Fruit fly (Drosophila melanogaster) whole organism, embryonic: ENCODE data around the gene Patsas.
A peak's percentile ranks its signal among the peaks of the same experiment; 100 is the strongest.

ENCODE experiments used
- Ada2b ChIP-seq: fragments of 200-800 bp; sonication (Bioruptor generic); IDR thresholded peaks from 2 replicates; pipeline ENCODE4 v1.3.6; 2022; ENCODE audit warnings: missing biosample characterization, missing genetic modification characterization
- Asciz ChIP-seq: fragments of 200-800 bp; sonication (Bioruptor generic); optimal IDR thresholded peaks from 2 replicates; lab custom pipeline; 2017; ENCODE audit warnings: missing biosample characterization, mild to moderate bottlenecking, missing genetic modification characterization, missing genetic modification reagents
- CG10147 ChIP-seq: fragments of 200-800 bp; sonication (Bioruptor generic); optimal IDR thresholded peaks from 2 replicates; lab custom pipeline; 2019; ENCODE audit warnings: missing biosample characterization, mild to moderate bottlenecking, missing genetic modification characterization, moderate library complexity
- CG10366 ChIP-seq: fragments of 200-800 bp; sonication (Bioruptor generic); IDR thresholded peaks from 2 replicates; pipeline ENCODE4 v1.3.6; 2022; ENCODE audit warnings: missing biosample characterization, missing genetic modification characterization
- CG10431 ChIP-seq: fragments of 200-800 bp; sonication (Bioruptor generic); optimal IDR thresholded peaks from 3 replicates; lab custom pipeline; 2018; ENCODE audit warnings: missing biosample characterization, mild to moderate bottlenecking, missing genetic modification characterization
- CG12744 ChIP-seq: fragments of 200-800 bp; sonication (Bioruptor generic); optimal IDR thresholded peaks from 2 replicates; lab custom pipeline; 2016; ENCODE audit warnings: missing biosample characterization, missing genetic modification characterization
- CG14667 ChIP-seq: fragments of 200-800 bp; sonication (Bioruptor generic); IDR thresholded peaks from 2 replicates; pipeline ENCODE4 v1.3.6; 2022; ENCODE audit warnings: missing biosample characterization, missing genetic modification characterization
- CG1603 ChIP-seq: fragments of 200-800 bp; sonication (Bioruptor generic); optimal IDR thresholded peaks from 2 replicates; lab custom pipeline; 2019; ENCODE audit warnings: missing biosample characterization, mild to moderate bottlenecking, missing genetic modification characterization, moderate library complexity
- CG17186 ChIP-seq: fragments of 200-800 bp; sonication (Bioruptor generic); optimal IDR thresholded peaks from 3 replicates; lab custom pipeline; 2017; ENCODE audit warnings: missing biosample characterization, missing genetic modification reagents, missing genetic modification characterization
- CG17829 ChIP-seq: fragments of 200-800 bp; optimal IDR thresholded peaks from 2 replicates; lab custom pipeline; 2019; ENCODE audit warnings: missing biosample characterization, mild to moderate bottlenecking, missing genetic modification characterization, moderate library complexity
- CG17912 ChIP-seq: fragments of 200-800 bp; sonication (Bioruptor generic); optimal IDR thresholded peaks from 2 replicates; lab custom pipeline; 2018; ENCODE audit warnings: missing biosample characterization, mild to moderate bottlenecking, missing genetic modification characterization
- CG18476 ChIP-seq: fragments of 200-800 bp; sonication (Bioruptor generic); optimal IDR thresholded peaks from 2 replicates; lab custom pipeline; 2016; ENCODE audit warnings: missing biosample characterization, mild to moderate bottlenecking, missing genetic modification characterization
- CG2712 ChIP-seq: fragments of 200-800 bp; optimal IDR thresholded peaks from 3 replicates; lab custom pipeline; 2019; ENCODE audit warnings: missing biosample characterization, mild to moderate bottlenecking, missing genetic modification characterization, moderate library complexity
- CG33213 ChIP-seq: fragments of 200-800 bp; sonication (Bioruptor generic); optimal IDR thresholded peaks from 3 replicates; lab custom pipeline; 2016; ENCODE audit warnings: missing biosample characterization, missing genetic modification characterization
- CG34422 ChIP-seq: fragments of 200-800 bp; sonication (Bioruptor generic); IDR thresholded peaks from 3 replicates; pipeline ENCODE4 v1.3.6; 2022; ENCODE audit warnings: missing biosample characterization, missing genetic modification characterization
- CG7357 ChIP-seq: fragments of 200-800 bp; sonication (Bioruptor generic); IDR thresholded peaks from 3 replicates; pipeline ENCODE4 v1.3.6; 2022; ENCODE audit warnings: missing biosample characterization, missing genetic modification characterization
- CG7987 ChIP-seq: fragments of 200-800 bp; sonication (Bioruptor generic); optimal IDR thresholded peaks from 2 replicates; lab custom pipeline; 2018; ENCODE audit warnings: missing biosample characterization, mild to moderate bottlenecking, missing genetic modification characterization, moderate library complexity
- CG8765 ChIP-seq: fragments of 200-800 bp; sonication (Bioruptor generic); IDR thresholded peaks from 2 replicates; pipeline ENCODE4 v1.3.6; 2022; ENCODE audit warnings: missing biosample characterization, missing genetic modification characterization
- CoRest ChIP-seq: fragments of 200-800 bp; sonication (Bioruptor generic); optimal IDR thresholded peaks from 3 replicates; lab custom pipeline; 2018; ENCODE audit warnings: missing biosample characterization, mild to moderate bottlenecking, missing genetic modification characterization, moderate library complexity
- CrebB ChIP-seq: fragments of 200-800 bp; sonication (Bioruptor generic); optimal IDR thresholded peaks from 3 replicates; lab custom pipeline; 2018; ENCODE audit warnings: missing biosample characterization, mild to moderate bottlenecking, missing genetic modification characterization
- Dfd ChIP-seq, 2 experiments: fragments of >200 bp; optimal IDR thresholded peaks; 2 replicates each; lab custom pipeline; 2017; ENCODE audit warnings: missing biosample characterization in 2 of 2, missing genetic modification characterization in 2 of 2
- E2f2 ChIP-seq: fragments of 200-800 bp; sonication (Bioruptor generic); IDR thresholded peaks from 2 replicates; pipeline ENCODE4 v1.3.6; 2022; ENCODE audit warnings: missing biosample characterization, missing genetic modification characterization
- Ets97D ChIP-seq: fragments of 200-800 bp; sonication (Bioruptor generic); optimal IDR thresholded peaks from 3 replicates; lab custom pipeline; 2016; ENCODE audit warnings: missing biosample characterization, missing genetic modification characterization
- H2.0 ChIP-seq: fragments of 200-800 bp; sonication (Bioruptor generic); IDR thresholded peaks from 2 replicates; pipeline ENCODE4 v1.3.6; 2022; ENCODE audit warnings: missing biosample characterization, missing genetic modification characterization
- HLH3B ChIP-seq: fragments of 200-800 bp; sonication (Bioruptor generic); IDR thresholded peaks from 2 replicates; pipeline ENCODE4 v1.3.6; 2022; ENCODE audit warnings: missing biosample characterization, missing genetic modification characterization
- HLHmδ ChIP-seq: fragments of 200-800 bp; sonication (Bioruptor generic); optimal IDR thresholded peaks from 2 replicates; lab custom pipeline; 2018; ENCODE audit warnings: missing biosample characterization, mild to moderate bottlenecking, missing genetic modification characterization, moderate library complexity
- Hand ChIP-seq: fragments of 200-800 bp; sonication (Bioruptor generic); optimal IDR thresholded peaks from 2 replicates; lab custom pipeline; 2017; ENCODE audit warnings: mild to moderate bottlenecking, missing biosample characterization, missing genetic modification reagents, missing genetic modification characterization
- Med ChIP-seq: fragments of 200-800 bp; sonication (Bioruptor generic); peaks from one replicate; lab custom pipeline; 2016; ENCODE audit warnings: missing biosample characterization, missing genetic modification characterization, mild to moderate bottlenecking, inconsistent platforms, moderate library complexity
- Meics ChIP-seq: fragments of 200-800 bp; sonication (Bioruptor generic); optimal IDR thresholded peaks from 2 replicates; lab custom pipeline; 2017; ENCODE audit warnings: missing biosample characterization, mild to moderate bottlenecking, missing genetic modification characterization
- Myb ChIP-seq: fragments of 200-800 bp; sonication (Bioruptor generic); optimal IDR thresholded peaks from 2 replicates; lab custom pipeline; 2016; ENCODE audit warnings: missing biosample characterization, missing genetic modification characterization
- Rfx ChIP-seq: fragments of 200-800 bp; sonication (Bioruptor generic); IDR thresholded peaks from 2 replicates; pipeline ENCODE4 v1.3.6; 2022; ENCODE audit warnings: missing biosample characterization, missing genetic modification characterization
- Sry-δ ChIP-seq: fragments of 200-800 bp; sonication (Bioruptor generic); optimal IDR thresholded peaks from 2 replicates; lab custom pipeline; 2016; ENCODE audit warnings: missing biosample characterization, missing genetic modification characterization
- YL-1 ChIP-seq: fragments of 200-800 bp; sonication (Bioruptor generic); optimal IDR thresholded peaks from 3 replicates; lab custom pipeline; 2017; ENCODE audit warnings: missing biosample characterization, mild to moderate bottlenecking, missing genetic modification characterization
- ara ChIP-seq: fragments of 200-800 bp; sonication (Bioruptor generic); IDR thresholded peaks from 2 replicates; pipeline ENCODE4 v1.3.6; 2022; ENCODE audit warnings: missing biosample characterization, missing genetic modification characterization
- bbx ChIP-seq: fragments of 200-800 bp; sonication (Bioruptor generic); IDR thresholded peaks from 2 replicates; pipeline ENCODE4 v1.3.6; 2022; ENCODE audit warnings: missing biosample characterization, missing genetic modification characterization; ENCODE audit not compliant: partially characterized antibody
- caup ChIP-seq: fragments of 200-800 bp; sonication (Bioruptor generic); optimal IDR thresholded peaks from 3 replicates; lab custom pipeline; 2017; ENCODE audit warnings: missing biosample characterization, mild to moderate bottlenecking, missing genetic modification characterization, moderate library complexity; ENCODE audit not compliant: severe bottlenecking
- chn ChIP-seq: fragments of 200-800 bp; sonication (Bioruptor generic); optimal IDR thresholded peaks from 2 replicates; lab custom pipeline; 2016; ENCODE audit warnings: missing biosample characterization, missing genetic modification characterization
- ci ChIP-seq: fragments of 200-800 bp; sonication (Bioruptor generic); IDR thresholded peaks from 3 replicates; pipeline ENCODE4 v1.3.6; 2022; ENCODE audit warnings: missing biosample characterization, missing genetic modification characterization
- danr ChIP-seq: fragments of 200-800 bp; sonication (Bioruptor generic); IDR thresholded peaks from 2 replicates; pipeline ENCODE4 v1.3.6; 2022; ENCODE audit warnings: missing biosample characterization, missing genetic modification characterization
- disco-r ChIP-seq: fragments of 200-800 bp; sonication (Bioruptor generic); optimal IDR thresholded peaks from 2 replicates; lab custom pipeline; 2016; ENCODE audit warnings: missing biosample characterization, missing genetic modification characterization
- gfzf ChIP-seq: fragments of 200-800 bp; sonication (Bioruptor generic); optimal IDR thresholded peaks from 2 replicates; lab custom pipeline; 2016; ENCODE audit warnings: missing biosample characterization, mild to moderate bottlenecking, missing genetic modification characterization, moderate library complexity
- her ChIP-seq: fragments of 200-800 bp; sonication (Bioruptor generic); optimal IDR thresholded peaks from 2 replicates; lab custom pipeline; 2016; ENCODE audit warnings: missing biosample characterization, missing genetic modification characterization
- hth ChIP-seq: fragments of >200 bp; optimal IDR thresholded peaks from 2 replicates; lab custom pipeline; 2017; ENCODE audit warnings: inconsistent platforms
- mld ChIP-seq: fragments of 200-800 bp; sonication (Bioruptor generic); IDR thresholded peaks from 3 replicates; pipeline ENCODE4 v1.3.6; 2022; ENCODE audit warnings: missing biosample characterization, missing genetic modification characterization; ENCODE audit not compliant: partially characterized antibody
- nau ChIP-seq: fragments of 200-800 bp; sonication (Bioruptor generic); optimal IDR thresholded peaks from 3 replicates; lab custom pipeline; 2017; ENCODE audit warnings: missing biosample characterization, mild to moderate bottlenecking, missing genetic modification characterization, missing genetic modification reagents
- pita ChIP-seq: fragments of 200-800 bp; sonication (Bioruptor generic); optimal IDR thresholded peaks from 2 replicates; lab custom pipeline; 2017; ENCODE audit warnings: missing biosample characterization, mild to moderate bottlenecking, missing genetic modification characterization
- pzg ChIP-seq: fragments of 200-800 bp; sonication (Bioruptor generic); optimal IDR thresholded peaks from 3 replicates; lab custom pipeline; 2018; ENCODE audit warnings: missing biosample characterization, mild to moderate bottlenecking, missing genetic modification characterization, moderate library complexity
- run ChIP-seq: fragments of 200-800 bp; sonication (Bioruptor generic); optimal IDR thresholded peaks from 3 replicates; lab custom pipeline; 2018; ENCODE audit warnings: missing biosample characterization, mild to moderate bottlenecking, missing genetic modification characterization
- stc ChIP-seq: fragments of 200-800 bp; sonication (Bioruptor generic); IDR thresholded peaks from 2 replicates; pipeline ENCODE4 v1.3.6; 2022; ENCODE audit warnings: missing biosample characterization, missing genetic modification characterization
- stwl ChIP-seq: fragments of 200-800 bp; sonication (Bioruptor generic); optimal IDR thresholded peaks from 3 replicates; lab custom pipeline; 2018; ENCODE audit warnings: missing biosample characterization, mild to moderate bottlenecking, missing genetic modification characterization, moderate library complexity
- tll ChIP-seq, 2 experiments: fragments of 200-800 bp in 1 of 2; fragments of >200 bp in 1 of 2; sonication (Bioruptor generic) in 1 of 2; optimal IDR thresholded peaks; 2 replicates each; lab custom pipeline; 2017 to 2019; ENCODE audit warnings: missing biosample characterization in 2 of 2, missing genetic modification characterization in 2 of 2, mild to moderate bottlenecking in 1 of 2, moderate library complexity in 1 of 2

Patsas gene

DNA sequence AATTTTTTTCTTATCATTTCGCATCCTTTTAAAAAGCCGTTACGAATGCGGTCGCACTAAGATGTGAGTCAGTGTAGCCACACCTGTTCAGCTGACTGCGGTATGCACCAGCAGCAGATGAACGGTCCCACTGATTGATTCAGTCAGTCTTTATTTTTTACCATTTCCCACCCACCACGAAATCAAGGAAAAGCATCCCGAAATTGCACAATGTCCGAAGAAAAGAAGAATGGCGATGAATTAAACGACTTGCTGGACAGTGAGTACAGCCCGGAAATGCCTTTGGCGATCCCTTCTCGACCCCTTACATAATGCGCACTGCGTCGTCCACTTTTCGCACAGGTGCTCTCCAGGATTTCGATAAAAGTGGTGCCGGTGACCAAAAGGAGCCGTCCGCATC lies 9.4 kb downstream of the Patsas start:
- TF ChIP-seq E2f2 (GFP tag; lab: Robert Waterston, UW) (peak; percentile 77), CG18476 (GFP tag; lab: Kevin White, UChicago) (no peak), stwl (tag; lab: Kevin White, UChicago) (peak; percentile 85), YL-1 (peak; percentile 72), CG8765 (GFP tag; lab: Robert Waterston, UW) (no peak), pzg (GFP tag; lab: Kevin White, UChicago) (peak; percentile 92), CG1603 (tag; lab: Kevin White, UChicago) (peak; percentile 74), CG7357 (no peak), stc (GFP tag; lab: Robert Waterston, UW) (no peak), hth (lab: Kevin White, UChicago) (no peak), Dfd (GFP tag; optimal IDR thresholded peaks at IDR 0.05; lab: Kevin White, UChicago) (no peak), CG17912 (GFP tag; lab: Kevin White, UChicago) (peak; percentile 15), Hand (no peak), CG10366 (GFP tag; lab: Robert Waterston, UW) (no peak), run (tag; lab: Kevin White, UChicago) (no peak), tll (GFP tag; optimal IDR thresholded peaks at IDR 0.05; lab: Kevin White, UChicago) (peak in 1 of 2 experiments; percentile 72), nau (GFP tag; lab: Kevin White, UChicago) (no peak), gfzf (peak; percentile 90), pita (GFP tag; lab: Kevin White, UChicago) (no peak), Ets97D (GFP tag; lab: Kevin White, UChicago) (peak; percentile 84), danr (GFP tag; lab: Robert Waterston, UW) (no peak), CG10431 (GFP tag; lab: Kevin White, UChicago) (no peak), CG10147 (GFP tag; lab: Kevin White, UChicago) (no peak), CG2712 (tag; lab: Kevin White, UChicago) (peak; percentile 48), CG7987 (GFP tag; lab: Kevin White, UChicago) (peak; percentile 4), CG12744 (no peak), disco-r (GFP tag; lab: Kevin White, UChicago) (no peak), Sry-δ (GFP tag; lab: Kevin White, UChicago) (peak; percentile 24), mld (GFP tag; lab: Robert Waterston, UW) (no peak), CG14667 (GFP tag; lab: Robert Waterston, UW) (no peak), her (GFP tag; lab: Kevin White, UChicago) (no peak), caup (GFP tag; lab: Kevin White, UChicago) (no peak), CG33213 (peak; percentile 44), HLH3B (GFP tag; lab: Robert Waterston, UW) (no peak), CG17186 (GFP tag; lab: Kevin White, UChicago) (peak; percentile 33), Asciz (GFP tag; lab: Kevin White, UChicago) (no peak), Ada2b (GFP tag; lab: Robert Waterston, UW) (no peak), H2.0 (GFP tag; lab: Robert Waterston, UW) (no peak), Rfx (GFP tag; lab: Robert Waterston, UW) (peak; percentile 15; the same call in 1 of the 2 replicates), HLHmδ (GFP tag; lab: Kevin White, UChicago) (no peak), ara (GFP tag; lab: Robert Waterston, UW) (no peak), chn (GFP tag; lab: Kevin White, UChicago) (peak; percentile 44), ci (peak; percentile 43; the same call in 1 of the 3 replicates), CrebB (no peak), CG17829 (peak; percentile 34), Myb (peak; percentile 99), bbx (GFP tag; lab: Robert Waterston, UW) (peak; percentile 44), CG34422 (GFP tag; lab: Robert Waterston, UW) (peak; percentile 50; the same call in 1 of the 3 replicates), Med (peak; percentile 53), CoRest (peak; percentile 56), Meics (GFP tag; lab: Kevin White, UChicago) (no peak)
